Worm (Caenorhabditis elegans) whole organism, L1 larva: ENCODE results near the gene dlc-3.

ENCODE experiments used
- C16A3.4 ChIP-seq: fragments of 150-350 bp; optimal IDR thresholded peaks from 2 replicates; lab custom pipeline; 2014; ENCODE audit warnings: missing biosample characterization, missing genetic modification characterization
- F16B12.6 ChIP-seq: fragments of 150-350 bp; optimal IDR thresholded peaks from 2 replicates; lab custom pipeline; 2014; ENCODE audit warnings: missing biosample characterization, missing genetic modification characterization
- alr-1 ChIP-seq: fragments of 200-800 bp; sonication (Bioruptor generic); optimal IDR thresholded peaks from 2 replicates; lab custom pipeline; 2018; ENCODE audit warnings: borderline replicate concordance, mild to moderate bottlenecking, missing genetic modification characterization, missing compliant biosample characterization
- aly-2 ChIP-seq: fragments of 150-350 bp; optimal IDR thresholded peaks from 2 replicates; lab custom pipeline; 2014; ENCODE audit warnings: missing biosample characterization, missing genetic modification characterization
- blmp-1 ChIP-seq: fragments of 150-350 bp; optimal IDR thresholded peaks from 2 replicates; lab custom pipeline; 2014; ENCODE audit warnings: missing biosample characterization, missing genetic modification characterization
- ceh-82 ChIP-seq, 3 experiments: fragments of 150-350 bp in 1 of 3; sonication (generic microtip) in 2 of 3; optimal IDR thresholded peaks; 2 replicates each; lab custom pipeline; 2014 to 2017; ENCODE audit warnings: missing biosample characterization in 3 of 3, missing genetic modification characterization in 3 of 3
- dsc-1 ChIP-seq: sonication (generic microtip); optimal IDR thresholded peaks from 2 replicates; lab custom pipeline; 2016; ENCODE audit warnings: mild to moderate bottlenecking, missing genetic modification characterization, missing compliant biosample characterization
- egl-27 ChIP-seq, 2 experiments: fragments of 150-350 bp in 1 of 2; sonication (generic microtip); optimal IDR thresholded peaks; 3 replicates each; lab custom pipeline; 2017 to 2018; ENCODE audit warnings: missing biosample characterization in 2 of 2, missing genetic modification characterization in 2 of 2, missing genetic modification reagents in 2 of 2
- fkh-10 ChIP-seq: sonication (generic microtip); optimal IDR thresholded peaks from 2 replicates; lab custom pipeline; 2017; ENCODE audit warnings: missing biosample characterization, missing genetic modification reagents, missing genetic modification characterization
- fkh-4 ChIP-seq: sonication (generic microtip); optimal IDR thresholded peaks from 2 replicates; lab custom pipeline; 2016; ENCODE audit warnings: missing compliant biosample characterization, missing genetic modification characterization, borderline replicate concordance
- fkh-8 ChIP-seq: sonication (generic microtip); optimal IDR thresholded peaks from 2 replicates; lab custom pipeline; 2016; ENCODE audit warnings: mild to moderate bottlenecking, missing genetic modification characterization, missing compliant biosample characterization
- hlh-17 ChIP-seq: fragments of 200-800 bp; sonication (Bioruptor generic); optimal IDR thresholded peaks from 2 replicates; lab custom pipeline; 2018; ENCODE audit warnings: missing genetic modification characterization, mild to moderate bottlenecking, missing compliant biosample characterization, moderate library complexity, borderline replicate concordance
- hlh-4 ChIP-seq: sonication (generic microtip); optimal IDR thresholded peaks from 2 replicates; lab custom pipeline; 2016; ENCODE audit warnings: mild to moderate bottlenecking, missing genetic modification characterization, missing compliant biosample characterization
- jun-1 ChIP-seq: fragments of 150-350 bp; optimal IDR thresholded peaks from 2 replicates; lab custom pipeline; 2014; ENCODE audit warnings: missing biosample characterization, missing genetic modification reagents, missing genetic modification characterization
- lin-14 ChIP-seq: fragments of 200-800 bp; sonication (Bioruptor generic); optimal IDR thresholded peaks from 2 replicates; lab custom pipeline; 2018; ENCODE audit warnings: mild to moderate bottlenecking, missing genetic modification characterization, moderate library complexity, missing compliant biosample characterization
- lin-15B ChIP-seq: fragments of 150-350 bp; sonication (generic microtip); optimal IDR thresholded peaks from 3 replicates; lab custom pipeline; 2014; ENCODE audit warnings: missing biosample characterization, missing genetic modification characterization
- lin-35 ChIP-seq, 2 experiments: fragments of 150-350 bp; optimal IDR thresholded peaks; 2 replicates each; lab custom pipeline; 2014; ENCODE audit warnings: missing biosample characterization in 2 of 2, missing genetic modification characterization in 2 of 2, missing genetic modification reagents in 2 of 2
- lin-39 ChIP-seq: fragments of 150-350 bp; optimal IDR thresholded peaks from 2 replicates; lab custom pipeline; 2014; ENCODE audit warnings: missing biosample characterization, missing genetic modification reagents, missing genetic modification characterization
- mab-9 ChIP-seq: fragments of 200-800 bp; sonication (Bioruptor generic); IDR thresholded peaks from 2 replicates; pipeline ENCODE4 v1.3.6; 2022; ENCODE audit warnings: missing genetic modification reagents, missing genetic modification characterization, missing compliant biosample characterization
- mdl-1 ChIP-seq, 2 experiments: fragments of 150-350 bp; optimal IDR thresholded peaks; 2 replicates each; lab custom pipeline; 2014 to 2017; ENCODE audit warnings: missing biosample characterization in 2 of 2, missing genetic modification characterization in 2 of 2, inconsistent platforms in 1 of 2
- nhr-11 ChIP-seq: fragments of 150-350 bp; optimal IDR thresholded peaks from 2 replicates; lab custom pipeline; 2014; ENCODE audit warnings: missing biosample characterization, missing genetic modification characterization
- nhr-12 ChIP-seq: sonication (generic microtip); optimal IDR thresholded peaks from 2 replicates; lab custom pipeline; 2017; ENCODE audit warnings: missing biosample characterization, missing genetic modification characterization
- nhr-28 ChIP-seq: fragments of 150-350 bp; optimal IDR thresholded peaks from 2 replicates; lab custom pipeline; 2014; ENCODE audit warnings: missing biosample characterization, missing genetic modification characterization
- nhr-85 ChIP-seq: sonication (generic microtip); peaks from one replicate; lab custom pipeline; 2016; ENCODE audit warnings: missing genetic modification characterization, inconsistent platforms, missing compliant biosample characterization
- pag-3 ChIP-seq: sonication (generic microtip); optimal IDR thresholded peaks from 2 replicates; lab custom pipeline; 2017; ENCODE audit warnings: missing genetic modification characterization, mild to moderate bottlenecking, missing compliant biosample characterization, antibody characterized with exemption, borderline replicate concordance; ENCODE audit not compliant: insufficient read depth
- skn-1 ChIP-seq: fragments of 150-350 bp; optimal IDR thresholded peaks from 2 replicates; lab custom pipeline; 2014; ENCODE audit warnings: missing biosample characterization, missing genetic modification characterization
- snpc-4 ChIP-seq: fragments of 150-350 bp; optimal IDR thresholded peaks from 2 replicates; lab custom pipeline; 2014; ENCODE audit warnings: missing biosample characterization, missing genetic modification characterization
- sox-4 ChIP-seq: sonication (generic microtip); optimal IDR thresholded peaks from 2 replicates; lab custom pipeline; 2016; ENCODE audit warnings: missing genetic modification characterization, missing compliant biosample characterization
- sptf-1 ChIP-seq: fragments of 150-350 bp; optimal IDR thresholded peaks from 2 replicates; lab custom pipeline; 2014; ENCODE audit warnings: missing biosample characterization, missing genetic modification characterization
- swsn-7 ChIP-seq: sonication (generic microtip); optimal IDR thresholded peaks from 2 replicates; lab custom pipeline; 2016; ENCODE audit warnings: missing genetic modification characterization, missing compliant biosample characterization
- tlp-1 ChIP-seq: fragments of 150-350 bp; optimal IDR thresholded peaks from 2 replicates; lab custom pipeline; 2014; ENCODE audit warnings: missing biosample characterization, missing genetic modification characterization
- unc-130 ChIP-seq: fragments of 150-350 bp; optimal IDR thresholded peaks from 2 replicates; lab custom pipeline; 2017; ENCODE audit warnings: missing biosample characterization, missing genetic modification characterization, inconsistent platforms
- unc-62 ChIP-seq: fragments of 150-350 bp; optimal IDR thresholded peaks from 2 replicates; lab custom pipeline; 2014; ENCODE audit warnings: missing biosample characterization, missing genetic modification reagents, missing genetic modification characterization
- unc-86 ChIP-seq: sonication (generic microtip); optimal IDR thresholded peaks from 2 replicates; lab custom pipeline; 2016; ENCODE audit warnings: missing genetic modification characterization, missing compliant biosample characterization
- xbp-1 ChIP-seq: sonication (generic microtip); optimal IDR thresholded peaks from 2 replicates; lab custom pipeline; 2016; ENCODE audit warnings: missing genetic modification characterization, missing compliant biosample characterization
- zip-4 ChIP-seq: fragments of 200-800 bp; sonication (Bioruptor generic); optimal IDR thresholded peaks from 2 replicates; lab custom pipeline; 2018; ENCODE audit warnings: mild to moderate bottlenecking, missing genetic modification characterization, moderate library complexity, missing compliant biosample characterization
- ztf-4 ChIP-seq: fragments of 150-350 bp; optimal IDR thresholded peaks from 2 replicates; lab custom pipeline; 2014; ENCODE audit warnings: missing biosample characterization, missing genetic modification characterization

Gene dlc-3

DNA sequence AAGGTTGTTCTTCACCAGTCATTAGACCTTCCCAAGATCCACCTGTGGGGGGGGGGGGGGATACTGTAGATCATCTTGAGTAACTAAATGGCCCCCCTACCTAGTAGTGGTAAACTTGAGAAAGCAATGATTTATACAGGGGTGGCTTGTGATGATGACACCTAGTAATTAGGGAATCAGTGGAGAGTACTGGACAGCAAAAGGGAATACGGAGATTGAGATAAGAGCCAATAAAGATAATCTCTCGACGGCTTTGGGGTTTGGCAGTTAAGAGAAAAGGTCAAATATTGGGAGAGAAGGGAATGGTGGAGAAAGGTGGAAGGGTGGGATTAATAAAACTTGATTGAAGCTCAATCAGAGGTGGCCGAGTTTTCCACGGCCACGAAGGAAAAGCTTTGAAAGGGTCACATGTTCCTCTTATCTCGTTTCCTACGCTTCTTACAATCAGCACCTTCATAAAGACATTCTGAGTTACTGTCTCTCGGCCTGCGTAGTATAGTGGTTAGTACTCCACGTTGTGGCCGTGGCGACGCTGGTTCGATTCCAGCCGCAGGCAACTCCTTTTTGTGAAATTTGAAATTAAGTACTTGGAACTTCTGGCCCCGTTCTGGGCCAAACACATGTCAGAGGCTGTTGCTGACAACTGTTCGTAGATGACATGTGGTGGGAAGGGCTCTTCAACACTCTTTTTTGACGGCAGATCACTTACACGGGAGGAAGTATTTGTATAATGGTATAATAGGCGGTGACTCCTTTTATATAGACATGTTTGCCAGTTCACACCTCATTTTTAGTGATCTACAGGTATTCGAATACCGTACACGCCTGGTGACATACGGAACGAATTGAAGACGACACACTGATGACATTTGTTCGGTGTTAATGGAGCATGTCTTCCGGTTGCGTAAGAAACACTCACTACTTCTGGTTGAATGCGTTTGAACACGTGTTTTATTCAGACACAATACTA lies 31.3 kb upstream of the dlc-3 start (continued):
- no peak for TF ChIP-seq lin-14 (GFP tag; lab: Kevin White, UChicago)
- no peak for TF ChIP-seq snpc-4
- no peak for TF ChIP-seq unc-130
- no peak for TF ChIP-seq egl-27 (tag; optimal IDR thresholded peaks at IDR 0.05; lab: Kevin White, UChicago)
- TF ChIP-seq ceh-82 (tag; optimal IDR thresholded peaks at IDR 0.05; lab: Kevin White, UChicago): peak in 1 of 3 experiments; percentile 30
- TF ChIP-seq nhr-11: no peak
- TF ChIP-seq ztf-4: no peak
- no peak for TF ChIP-seq sptf-1 (tag; lab: Kevin White, UChicago)
- TF ChIP-seq fkh-8: no peak
- TF ChIP-seq sox-4 (tag; lab: Kevin White, UChicago): no peak
- no peak for TF ChIP-seq hlh-4
- TF ChIP-seq xbp-1: no peak
- TF ChIP-seq F16B12.6 (tag; lab: Kevin White, UChicago): no peak
- TF ChIP-seq aly-2: no peak
- no peak for TF ChIP-seq dsc-1 (tag; lab: Kevin White, UChicago)
- no peak for TF ChIP-seq alr-1 (tag; lab: Kevin White, UChicago)
- no peak for TF ChIP-seq lin-15B (tag; lab: Kevin White, UChicago)
- no peak for TF ChIP-seq swsn-7 (tag; lab: Kevin White, UChicago)
- no peak for TF ChIP-seq nhr-12 (tag; lab: Kevin White, UChicago)
- no peak for TF ChIP-seq fkh-10 (GFP tag; lab: Kevin White, UChicago)
- peak in 1 of 2 experiments; percentile 65 for TF ChIP-seq lin-35 (GFP tag; optimal IDR thresholded peaks at IDR 0.05; lab: Kevin White, UChicago)
- TF ChIP-seq pag-3 (tag; lab: Kevin White, UChicago): no peak

DNA sequence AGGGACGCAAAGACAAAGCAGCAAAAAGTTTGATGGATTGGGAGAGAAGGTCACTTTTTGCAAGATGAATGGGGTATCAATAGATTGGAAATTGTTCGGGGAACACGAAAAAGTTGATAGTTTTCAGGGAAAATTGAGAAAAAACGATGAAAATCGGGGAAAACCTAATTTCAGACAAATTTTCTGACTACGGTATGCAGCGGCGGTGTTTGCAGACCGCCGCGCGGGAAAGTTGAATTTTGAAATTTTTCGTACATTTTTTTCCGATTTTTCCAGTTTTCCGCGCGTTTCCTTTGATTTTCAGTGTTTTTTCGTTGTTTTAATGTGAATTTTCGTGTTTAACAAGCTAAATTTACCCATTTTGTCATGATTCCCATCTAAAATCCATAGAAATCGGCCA lies 30.6 kb upstream of the dlc-3 start:
- no peak for TF ChIP-seq hlh-17 (GFP tag; lab: Kevin White, UChicago)
- no peak for TF ChIP-seq skn-1 (tag; lab: Kevin White, UChicago)
- no peak for TF ChIP-seq xbp-1
- no peak for TF ChIP-seq dsc-1 (tag; lab: Kevin White, UChicago)
- TF ChIP-seq unc-86 (tag; lab: Kevin White, UChicago): no peak
- no peak for TF ChIP-seq tlp-1 (tag; lab: Kevin White, UChicago)
- no peak for TF ChIP-seq mdl-1 (tag; optimal IDR thresholded peaks at IDR 0.05; lab: Kevin White, UChicago)
- TF ChIP-seq unc-62 (GFP tag; lab: Kevin White, UChicago): no peak
- no peak for TF ChIP-seq C16A3.4 (tag; lab: Kevin White, UChicago)
- no peak for TF ChIP-seq fkh-4
- TF ChIP-seq nhr-11: no peak
- TF ChIP-seq mab-9 (GFP tag; lab: Robert Waterston, UW): no peak
- no peak for TF ChIP-seq ceh-82 (tag; optimal IDR thresholded peaks at IDR 0.05; lab: Kevin White, UChicago)
- no peak for TF ChIP-seq nhr-28
- TF ChIP-seq lin-15B (tag; lab: Kevin White, UChicago): no peak
- TF ChIP-seq lin-35 (GFP tag; optimal IDR thresholded peaks at IDR 0.05; lab: Kevin White, UChicago): no peak
- no peak for TF ChIP-seq swsn-7 (tag; lab: Kevin White, UChicago)

DNA sequence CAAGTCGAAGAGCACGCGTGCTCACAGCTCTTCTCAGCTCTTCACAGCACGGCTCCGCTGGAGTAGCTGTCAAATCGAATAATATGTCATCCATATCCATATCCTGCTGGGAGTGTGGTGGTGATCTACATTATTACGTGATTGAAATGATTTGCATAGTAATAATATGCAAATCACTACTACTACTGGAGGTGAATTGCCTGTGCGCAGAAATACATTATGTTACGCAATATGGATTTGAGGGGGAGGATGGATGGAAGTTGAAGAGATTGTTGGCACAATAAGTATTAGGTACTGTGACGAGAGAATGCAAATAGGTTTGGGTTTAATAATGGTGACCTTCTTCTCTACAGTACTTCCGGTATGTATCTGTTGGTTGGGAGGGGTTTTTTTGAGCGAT lies 28.7 kb upstream of the dlc-3 start:
- TF ChIP-seq sptf-1 (tag; lab: Kevin White, UChicago): no peak
- no peak for TF ChIP-seq jun-1 (tag; lab: Kevin White, UChicago)
- TF ChIP-seq blmp-1 (tag; lab: Kevin White, UChicago): no peak
- TF ChIP-seq egl-27 (tag; optimal IDR thresholded peaks at IDR 0.05; lab: Kevin White, UChicago): no peak
- no peak for TF ChIP-seq unc-86 (tag; lab: Kevin White, UChicago)
- TF ChIP-seq lin-39 (tag; lab: Kevin White, UChicago): no peak
- no peak for TF ChIP-seq zip-4
- TF ChIP-seq nhr-85 (tag; lab: Kevin White, UChicago): peak; percentile 33
- TF ChIP-seq, all 84 proteins: peak for 1
